Worm (Caenorhabditis elegans): ENCODE results near the gene C07G2.5.

Gene C07G2.5

DNA sequence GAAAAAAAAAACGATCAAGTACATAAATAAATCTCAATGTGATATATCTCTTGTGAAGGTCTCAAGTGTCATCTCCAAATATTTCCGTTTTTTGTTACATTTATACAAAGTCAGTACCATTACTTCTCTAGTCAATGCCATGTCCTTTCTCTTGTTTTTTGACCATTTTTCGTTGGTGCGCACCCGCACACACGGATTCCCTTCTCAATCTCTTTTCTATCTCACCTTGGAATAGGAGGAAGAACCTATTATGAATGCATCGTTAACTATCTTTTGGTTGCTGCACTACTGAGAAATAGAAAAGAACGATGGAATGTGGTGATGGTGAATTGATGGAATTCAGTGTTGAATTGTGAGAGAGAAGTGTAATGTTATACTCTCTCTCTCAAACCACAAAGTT is 18.9 kb upstream of the C07G2.5 start:
- TF ChIP-seq nhr-28 (tag; optimal IDR thresholded peaks at IDR 0.05) (no peak), pqm-1 (tag; optimal IDR thresholded peaks at IDR 0.05) (no peak), pha-4 (tag; optimal IDR thresholded peaks at IDR 0.05) (no peak)

DNA sequence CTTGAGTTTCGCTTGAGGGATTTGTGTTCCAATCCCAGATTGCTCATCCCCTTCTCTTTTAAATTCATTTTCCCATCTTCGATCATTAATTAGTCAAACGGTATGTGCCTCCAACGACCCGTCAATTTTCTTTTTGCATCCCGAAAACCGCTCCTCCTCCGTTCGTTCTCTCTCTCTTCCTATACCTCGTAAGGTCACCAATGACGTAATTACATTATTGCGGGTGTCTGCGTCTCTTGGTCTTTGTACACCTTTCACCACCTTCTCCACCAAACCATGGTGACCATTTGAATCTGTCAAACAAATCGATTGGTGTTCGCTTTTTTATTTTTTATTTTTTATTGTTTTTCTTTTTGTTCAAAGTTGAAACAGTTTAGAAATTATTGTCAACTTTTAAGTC is 16.3 kb upstream of the C07G2.5 start:
- no peak for TF ChIP-seq lin-15B (tag; optimal IDR thresholded peaks at IDR 0.05)
- no peak for TF ChIP-seq ceh-28 (tag; optimal IDR thresholded peaks at IDR 0.05)
- no peak for TF ChIP-seq aly-2 (tag; optimal IDR thresholded peaks at IDR 0.05)
- TF ChIP-seq ceh-9 (tag; optimal IDR thresholded peaks at IDR 0.05), result no peak
- no peak for TF ChIP-seq unc-62 (GFP tag; optimal IDR thresholded peaks at IDR 0.05)
- TF ChIP-seq elt-3 (tag; optimal IDR thresholded peaks at IDR 0.05), result no peak
- no peak for TF ChIP-seq nhr-67 (tag; optimal IDR thresholded peaks at IDR 0.05)
- TF ChIP-seq fos-1 (tag; optimal IDR thresholded peaks at IDR 0.05), result no peak
- TF ChIP-seq zag-1 (tag; optimal IDR thresholded peaks at IDR 0.05), result no peak
- TF ChIP-seq ztf-4 (tag; optimal IDR thresholded peaks at IDR 0.05), result no peak
- no peak for TF ChIP-seq unc-39 (tag; optimal IDR thresholded peaks at IDR 0.05)

DNA sequence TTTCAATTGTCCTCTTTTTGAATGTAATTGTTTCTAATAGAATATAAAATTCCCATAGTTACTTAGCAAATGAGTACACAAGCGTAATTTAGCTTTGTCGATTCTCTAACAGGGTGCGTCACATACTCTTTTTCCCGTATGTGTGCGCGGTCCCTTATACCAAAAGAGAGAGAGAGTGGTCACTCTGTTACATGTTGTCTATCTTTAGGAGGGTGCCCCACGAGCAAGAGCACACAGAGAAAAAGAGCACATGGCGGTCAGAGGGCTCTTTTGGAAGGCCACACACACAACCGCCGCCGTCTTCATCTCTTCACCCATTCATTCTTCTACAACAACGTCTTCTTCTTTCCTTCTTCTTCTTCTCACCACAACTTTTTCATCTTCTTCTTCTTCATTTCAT is 15.1 kb upstream of the C07G2.5 start:
- TF ChIP-seq mml-1 (tag; optimal IDR thresholded peaks at IDR 0.05) (no peak), hmg-11 (tag; optimal IDR thresholded peaks at IDR 0.05) (peak; percentile 49), jun-1 (tag; optimal IDR thresholded peaks at IDR 0.05) (no peak), mdl-1 (tag; optimal IDR thresholded peaks at IDR 0.05) (no peak), daf-12 (tag; optimal IDR thresholded peaks at IDR 0.05) (no peak), nhr-67 (tag; optimal IDR thresholded peaks at IDR 0.05) (no peak), ztf-4 (tag; optimal IDR thresholded peaks at IDR 0.05) (no peak), pha-4 (tag; optimal IDR thresholded peaks at IDR 0.05) (peak; percentile 28), ceh-16 (tag; optimal IDR thresholded peaks at IDR 0.05) (no peak), lsy-12 (tag; optimal IDR thresholded peaks at IDR 0.05) (no peak), nfya-1 (tag; optimal IDR thresholded peaks at IDR 0.05; ENCODE audit: insufficient read depth) (peak; percentile 53), nhr-25 (tag; optimal IDR thresholded peaks at IDR 0.05) (no peak), ceh-82 (tag; optimal IDR thresholded peaks at IDR 0.05) (no peak), ceh-9 (tag; optimal IDR thresholded peaks at IDR 0.05) (no peak), lin-39 (tag; optimal IDR thresholded peaks at IDR 0.05) (peak; percentile 44), nhr-76 (tag; optimal IDR thresholded peaks at IDR 0.05) (no peak), nhr-28 (tag; optimal IDR thresholded peaks at IDR 0.05) (no peak)

DNA sequence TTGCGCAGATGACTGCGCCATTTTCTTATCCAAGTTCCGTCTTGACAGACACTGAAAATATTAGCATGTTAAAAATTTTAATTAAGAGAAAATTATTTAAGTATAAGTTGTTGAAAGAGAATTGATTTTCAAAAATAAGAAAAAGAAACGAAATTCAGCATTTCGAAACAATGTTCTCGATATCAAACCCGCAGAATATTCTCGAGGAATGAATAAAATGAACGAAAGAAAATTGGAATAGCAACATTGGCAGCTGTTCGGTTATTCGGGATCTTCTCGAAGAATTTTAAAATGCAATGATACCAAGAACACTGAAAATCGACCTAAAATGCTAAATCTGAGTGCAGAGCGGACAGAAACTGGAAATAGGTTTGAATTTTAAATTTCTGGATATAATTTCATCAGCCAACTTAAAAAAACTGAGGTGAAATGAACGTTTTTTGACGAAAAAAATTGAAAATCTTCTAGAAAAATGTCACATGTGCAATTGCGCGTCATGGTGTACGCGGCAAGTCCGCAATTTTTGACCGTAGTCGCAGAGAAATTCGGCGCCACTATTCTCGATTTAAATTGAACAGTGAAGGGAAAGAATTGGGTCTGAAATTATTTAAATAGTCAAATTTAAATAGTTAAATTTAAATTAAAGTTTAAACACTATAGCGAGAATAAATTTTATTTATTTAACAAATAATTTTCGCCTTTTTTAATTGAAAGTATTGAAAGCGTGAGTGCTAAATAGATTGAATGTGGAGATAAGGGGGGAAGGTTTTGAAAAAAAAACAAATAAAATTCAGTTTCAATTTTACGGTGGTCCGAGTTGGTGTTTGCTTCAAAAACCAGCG is 9.4 kb upstream of the C07G2.5 start, which contains the start of the genes cct-5 and F25F2.1:
Gene cct-5, minus strand, starts transcription at position 51 of the 842 bp plus-strand sequence.
Gene F25F2.1, plus strand, starts transcription at position 792 of the 842 bp plus-strand sequence.
- no peak for TF ChIP-seq fkh-10 (GFP tag; optimal IDR thresholded peaks at IDR 0.05)
- TF ChIP-seq ceh-28 (tag; optimal IDR thresholded peaks at IDR 0.05), result no peak
- no peak for TF ChIP-seq nhr-12 (tag; optimal IDR thresholded peaks at IDR 0.05)
- TF ChIP-seq ztf-11 (tag; optimal IDR thresholded peaks at IDR 0.05), result no peak
- no peak for TF ChIP-seq ztf-4 (tag; optimal IDR thresholded peaks at IDR 0.05)
- no peak for TF ChIP-seq sea-2 (GFP tag; optimal IDR thresholded peaks at IDR 0.05)
- TF ChIP-seq nhr-43 (tag; optimal IDR thresholded peaks at IDR 0.05; ENCODE audit: poor library complexity, severe bottlenecking), result no peak
- no peak for TF ChIP-seq nhr-11 (tag; optimal IDR thresholded peaks at IDR 0.05)
- TF ChIP-seq aly-2 (tag; optimal IDR thresholded peaks at IDR 0.05), result no peak
- TF ChIP-seq nhr-237 (tag; optimal IDR thresholded peaks at IDR 0.05), result no peak
- peak; percentile 79 for TF ChIP-seq nfya-1 (tag; optimal IDR thresholded peaks at IDR 0.05; ENCODE audit: insufficient read depth)
- peak; percentile 52 for TF ChIP-seq ama-1 (optimal IDR thresholded peaks at IDR 0.05)
- peak; percentile 69 for TF ChIP-seq snpc-4 (tag; optimal IDR thresholded peaks at IDR 0.05)
- TF ChIP-seq pqm-1 (tag; optimal IDR thresholded peaks at IDR 0.05), result no peak
- TF ChIP-seq lin-39 (tag; optimal IDR thresholded peaks at IDR 0.05), result peak; percentile 30
- TF ChIP-seq jun-1 (tag; optimal IDR thresholded peaks at IDR 0.05), result no peak
- no peak for TF ChIP-seq unc-39 (tag; optimal IDR thresholded peaks at IDR 0.05)
- TF ChIP-seq hmg-11 (tag; optimal IDR thresholded peaks at IDR 0.05), result peak; percentile 72
- TF ChIP-seq elt-3 (tag; optimal IDR thresholded peaks at IDR 0.05), result no peak
- TF ChIP-seq egl-27 (tag; optimal IDR thresholded peaks at IDR 0.05), result no peak
- TF ChIP-seq fos-1 (tag; optimal IDR thresholded peaks at IDR 0.05), result no peak
- no peak for TF ChIP-seq skn-1 (tag; optimal IDR thresholded peaks at IDR 0.05)
- no peak for TF ChIP-seq ceh-9 (tag; optimal IDR thresholded peaks at IDR 0.05)
- TF ChIP-seq egl-5 (tag; optimal IDR thresholded peaks at IDR 0.05), result peak; percentile 14
- TF ChIP-seq ceh-82 (tag; optimal IDR thresholded peaks at IDR 0.05), result no peak
- no peak for TF ChIP-seq tbx-2 (tag; optimal IDR thresholded peaks at IDR 0.05)
- TF ChIP-seq R02D3.7 (tag; optimal IDR thresholded peaks at IDR 0.05), result no peak
- TF ChIP-seq mml-1 (tag; optimal IDR thresholded peaks at IDR 0.05), result no peak
- no peak for TF ChIP-seq nhr-67 (tag; optimal IDR thresholded peaks at IDR 0.05)
- TF ChIP-seq ZK546.5 (tag; optimal IDR thresholded peaks at IDR 0.05), result no peak
- TF ChIP-seq zag-1 (tag; optimal IDR thresholded peaks at IDR 0.05), result no peak
- TF ChIP-seq nhr-23 (tag; optimal IDR thresholded peaks at IDR 0.05), result peak; percentile 18
- TF ChIP-seq elt-2 (tag; optimal IDR thresholded peaks at IDR 0.05), result peak; percentile 36
- TF ChIP-seq nhr-77 (tag; optimal IDR thresholded peaks at IDR 0.05), result no peak
- peak; percentile 80 for TF ChIP-seq pha-4 (tag; optimal IDR thresholded peaks at IDR 0.05)
- no peak for TF ChIP-seq fkh-2 (tag; optimal IDR thresholded peaks at IDR 0.05)
